Fruit fly (Drosophila melanogaster): ENCODE results near the gene CG10298.

DNA sequence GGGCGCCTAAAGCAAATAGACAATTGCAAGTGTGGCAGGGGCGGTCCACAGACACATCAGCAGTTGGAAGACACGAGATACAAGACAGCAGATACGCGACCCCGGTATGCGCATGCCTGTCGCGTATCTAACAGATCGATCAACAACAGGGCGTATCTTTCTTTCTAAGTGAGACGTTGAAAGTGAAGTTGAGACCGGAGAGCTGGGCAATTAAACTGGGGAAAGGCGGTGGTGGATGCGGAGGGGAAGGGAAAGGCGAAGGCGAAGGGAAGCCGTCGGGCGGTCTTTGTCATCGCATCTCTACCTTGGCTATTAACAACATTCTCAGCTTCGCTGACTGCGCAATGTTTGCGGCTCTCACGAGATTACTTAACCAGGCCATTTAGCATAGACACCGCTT, 48.8 kb upstream of the CG10298 start:
- no peak for TF ChIP-seq psq (optimal IDR thresholded peaks at IDR 0.05)
- TF ChIP-seq h (optimal IDR thresholded peaks at IDR 0.05): no peak
- no peak for TF ChIP-seq Sin3A (optimal IDR thresholded peaks at IDR 0.05)
